Fruit fly (Drosophila melanogaster) whole organism: Measurements from ENCODE around the gene TTLL1A.

Experiments
- CG8478 ChIP-seq: fragments of >200 bp; optimal IDR thresholded peaks from 2 replicates; lab custom pipeline; 2018; ENCODE audit warnings: inconsistent platforms
- Dll ChIP-seq: fragments of >200 bp; optimal IDR thresholded peaks from 2 replicates; lab custom pipeline; 2017
- EcR ChIP-seq, 2 experiments: fragments of >200 bp; optimal IDR thresholded peaks; 2 replicates each; lab custom pipeline; 2017; ENCODE audit warnings: missing biosample characterization in 2 of 2, missing genetic modification characterization in 2 of 2, missing genetic modification reagents in 2 of 2
- pan ChIP-seq: fragments of >200 bp; optimal IDR thresholded peaks from 2 replicates; lab custom pipeline; 2017
- psq ChIP-seq: fragments of >200 bp; optimal IDR thresholded peaks from 2 replicates; lab custom pipeline; 2017
- usp ChIP-seq: fragments of >200 bp; optimal IDR thresholded peaks from 2 replicates; lab custom pipeline; 2017; ENCODE audit warnings: missing biosample characterization, missing genetic modification characterization, mixed read lengths

DNA sequence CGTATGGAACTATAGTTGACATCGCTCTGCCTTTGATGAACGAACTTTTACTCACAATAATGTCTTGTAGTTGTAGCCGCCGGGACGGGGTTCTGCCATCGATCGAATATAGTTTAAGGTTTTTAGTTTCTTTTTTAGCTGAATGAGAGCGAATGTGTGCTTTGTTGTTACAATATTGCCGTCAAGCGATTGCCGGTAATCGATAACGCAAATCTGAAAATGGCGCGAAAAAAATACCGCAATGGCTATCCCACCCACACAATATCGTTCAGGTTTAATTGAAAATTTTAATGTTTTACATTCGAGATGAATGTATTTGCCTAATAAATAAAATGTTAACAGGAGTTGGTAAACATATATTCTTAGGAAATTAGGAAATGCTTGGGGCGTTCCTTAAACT, 43.3 kb downstream of the TTLL1A start, which contains the start of gene xmas:
- TF ChIP-seq CG8478 (no peak), psq (lab: Kevin White, UChicago) (no peak), pan (lab: Kevin White, UChicago) (no peak), EcR (GFP tag; optimal IDR thresholded peaks at IDR 0.05; lab: Kevin White, UChicago) (no peak), usp (GFP tag; lab: Kevin White, UChicago) (no peak), Dll (no peak)
